Worm (Caenorhabditis elegans) whole organism, late embryonic: ENCODE results near the gene clec-227.

ENCODE experiments used
- C38D4.7 ChIP-seq: fragments of 200-800 bp; sonication (Bioruptor generic); optimal IDR thresholded peaks from 2 replicates; lab custom pipeline; 2018; ENCODE audit warnings: mild to moderate bottlenecking, missing genetic modification characterization, moderate library complexity, missing compliant biosample characterization
- K02D7.2 ChIP-seq: sonication (generic microtip); optimal IDR thresholded peaks from 2 replicates; lab custom pipeline; 2017; ENCODE audit warnings: mild to moderate bottlenecking, missing genetic modification characterization, missing compliant biosample characterization
- T23F11.4 ChIP-seq: fragments of 200-800 bp; sonication (Bioruptor generic); optimal IDR thresholded peaks from 2 replicates; lab custom pipeline; 2018; ENCODE audit warnings: mild to moderate bottlenecking, missing genetic modification characterization, missing compliant biosample characterization
- Y22D7AL.16 ChIP-seq: sonication (generic microtip); optimal IDR thresholded peaks from 2 replicates; lab custom pipeline; 2016; ENCODE audit warnings: missing genetic modification characterization, missing compliant biosample characterization
- ama-1 ChIP-seq: fragments of 150-350 bp; optimal IDR thresholded peaks from 2 replicates; lab custom pipeline; 2014
- ceh-14 ChIP-seq: sonication (generic microtip); optimal IDR thresholded peaks from 2 replicates; lab custom pipeline; 2016; ENCODE audit warnings: missing genotype, missing genetic modification characterization, missing compliant biosample characterization
- ceh-18 ChIP-seq: sonication (generic microtip); optimal IDR thresholded peaks from 2 replicates; lab custom pipeline; 2016; ENCODE audit warnings: missing genetic modification characterization, missing compliant biosample characterization
- ceh-2 ChIP-seq: sonication (generic microtip); optimal IDR thresholded peaks from 2 replicates; lab custom pipeline; 2016; ENCODE audit warnings: missing genotype, missing genetic modification characterization, missing compliant biosample characterization
- ceh-22 ChIP-seq: sonication (generic microtip); optimal IDR thresholded peaks from 2 replicates; lab custom pipeline; 2017; ENCODE audit warnings: missing biosample characterization, missing genetic modification characterization
- ceh-30 ChIP-seq: fragments of 150-350 bp; optimal IDR thresholded peaks from 2 replicates; lab custom pipeline; 2014; ENCODE audit warnings: missing biosample characterization, missing genetic modification characterization
- ceh-31 ChIP-seq: sonication (generic microtip); optimal IDR thresholded peaks from 2 replicates; lab custom pipeline; 2016; ENCODE audit warnings: missing genetic modification characterization, missing compliant biosample characterization
- ceh-34 ChIP-seq: sonication (generic microtip); optimal IDR thresholded peaks from 2 replicates; lab custom pipeline; 2016; ENCODE audit warnings: mild to moderate bottlenecking, missing genetic modification characterization, missing compliant biosample characterization
- ceh-45 ChIP-seq: fragments of 200-800 bp; sonication (Bioruptor generic); IDR thresholded peaks from 2 replicates; pipeline ENCODE4 v1.3.6; 2022; ENCODE audit warnings: missing genetic modification reagents, missing genetic modification characterization, missing compliant biosample characterization
- ceh-6 ChIP-seq: fragments of 200-800 bp; sonication (Bioruptor generic); optimal IDR thresholded peaks from 2 replicates; lab custom pipeline; 2018; ENCODE audit warnings: mild to moderate bottlenecking, missing genetic modification characterization, missing compliant biosample characterization
- che-1 ChIP-seq: sonication (generic microtip); optimal IDR thresholded peaks from 2 replicates; lab custom pipeline; 2016; ENCODE audit warnings: mild to moderate bottlenecking, missing genetic modification characterization, missing compliant biosample characterization
- dmd-4 ChIP-seq: sonication (generic microtip); optimal IDR thresholded peaks from 2 replicates; lab custom pipeline; 2016; ENCODE audit warnings: borderline replicate concordance, missing genetic modification characterization, missing compliant biosample characterization
- dve-1 ChIP-seq: sonication (generic microtip); optimal IDR thresholded peaks from 2 replicates; lab custom pipeline; 2017; ENCODE audit warnings: antibody characterized with exemption, mild to moderate bottlenecking, missing genetic modification characterization, missing compliant biosample characterization
- hlh-15 ChIP-seq: sonication (generic microtip); optimal IDR thresholded peaks from 2 replicates; lab custom pipeline; 2016; ENCODE audit warnings: missing genetic modification characterization, missing compliant biosample characterization
- hlh-30 ChIP-seq: sonication (generic microtip); optimal IDR thresholded peaks from 2 replicates; lab custom pipeline; 2017; ENCODE audit warnings: antibody characterized with exemption, missing genetic modification characterization, missing compliant biosample characterization; ENCODE audit not compliant: insufficient read depth
- lin-11 ChIP-seq: fragments of 200-800 bp; sonication (Bioruptor generic); optimal IDR thresholded peaks from 2 replicates; lab custom pipeline; 2018; ENCODE audit warnings: mild to moderate bottlenecking, missing genetic modification characterization, missing compliant biosample characterization
- nfya-1 ChIP-seq: sonication (generic microtip); optimal IDR thresholded peaks from 2 replicates; lab custom pipeline; 2017; ENCODE audit warnings: missing genetic modification characterization, mild to moderate bottlenecking, missing compliant biosample characterization, antibody characterized with exemption, moderate library complexity
- nhr-11 ChIP-seq: fragments of 150-350 bp; optimal IDR thresholded peaks from 2 replicates; lab custom pipeline; 2014; ENCODE audit warnings: missing biosample characterization, missing genetic modification characterization
- nhr-232 ChIP-seq: sonication (generic microtip); optimal IDR thresholded peaks from 2 replicates; lab custom pipeline; 2016; ENCODE audit warnings: missing genetic modification characterization, missing compliant biosample characterization
- npax-4 ChIP-seq: sonication (generic microtip); optimal IDR thresholded peaks from 2 replicates; lab custom pipeline; 2016; ENCODE audit warnings: missing genetic modification characterization, missing compliant biosample characterization
- odd-2 ChIP-seq: sonication (generic microtip); optimal IDR thresholded peaks from 2 replicates; lab custom pipeline; 2017; ENCODE audit warnings: antibody characterized with exemption, mild to moderate bottlenecking, missing genetic modification characterization, missing compliant biosample characterization
- pax-1 ChIP-seq: fragments of 150-350 bp; optimal IDR thresholded peaks from 2 replicates; lab custom pipeline; 2014; ENCODE audit warnings: missing biosample characterization, missing genetic modification characterization
- pha-2 ChIP-seq: sonication (generic microtip); optimal IDR thresholded peaks from 2 replicates; lab custom pipeline; 2017; ENCODE audit warnings: mild to moderate bottlenecking, missing genetic modification characterization, missing compliant biosample characterization
- pha-4 ChIP-seq: fragments of 150-350 bp; optimal IDR thresholded peaks from 2 replicates; lab custom pipeline; 2018; ENCODE audit warnings: missing biosample characterization, missing genetic modification reagents, missing genetic modification characterization
- ref-2 ChIP-seq: sonication (generic microtip); optimal IDR thresholded peaks from 2 replicates; lab custom pipeline; 2016; ENCODE audit warnings: missing genetic modification characterization, missing compliant biosample characterization
- rnt-1 ChIP-seq: sonication (generic microtip); optimal IDR thresholded peaks from 2 replicates; lab custom pipeline; 2016; ENCODE audit warnings: missing genetic modification characterization, missing compliant biosample characterization
- sox-2 ChIP-seq: fragments of 200-800 bp; sonication (Bioruptor generic); IDR thresholded peaks from 2 replicates; pipeline ENCODE4 v1.3.6; 2022; ENCODE audit warnings: missing genetic modification reagents, missing genetic modification characterization, missing compliant biosample characterization
- tbx-2 ChIP-seq: sonication (generic microtip); optimal IDR thresholded peaks from 2 replicates; lab custom pipeline; 2016; ENCODE audit warnings: missing genetic modification characterization, missing compliant biosample characterization
- ttx-3 ChIP-seq: sonication (generic microtip); optimal IDR thresholded peaks from 2 replicates; lab custom pipeline; 2016; ENCODE audit warnings: missing genetic modification reagents, missing genetic modification characterization, missing compliant biosample characterization
- unc-3 ChIP-seq, 2 experiments: fragments of 200-800 bp in 1 of 2; sonication (Bioruptor generic) in 1 of 2; sonication (generic microtip) in 1 of 2; conservative IDR thresholded peaks in 1 of 2; optimal IDR thresholded peaks in 1 of 2; 2 replicates each; pipeline versions ENCODE4 v1.3.6 to Lab custom; 2016 to 2022; ENCODE audit warnings: missing compliant biosample characterization in 2 of 2, missing genetic modification characterization in 2 of 2, missing genetic modification reagents in 1 of 2
- unc-42 ChIP-seq: sonication (generic microtip); optimal IDR thresholded peaks from 2 replicates; lab custom pipeline; 2016; ENCODE audit warnings: missing genotype, missing genetic modification characterization, missing compliant biosample characterization
- unc-55 ChIP-seq: sonication (generic microtip); optimal IDR thresholded peaks from 2 replicates; lab custom pipeline; 2017; ENCODE audit warnings: missing biosample characterization, missing genetic modification reagents, missing genetic modification characterization
- zip-5 ChIP-seq: sonication (generic microtip); optimal IDR thresholded peaks from 2 replicates; lab custom pipeline; 2016; ENCODE audit warnings: missing genetic modification characterization, missing compliant biosample characterization

clec-227 gene

ce11 chrV:14491097-14491496, 18.8 kb downstream of the clec-227 start (continued):
- TF ChIP-seq sox-2 (GFP tag; lab: Robert Waterston, UW) (no peak), nhr-11 (tag; lab: Kevin White, UChicago) (no peak), unc-55 (GFP tag; lab: Kevin White, UChicago) (no peak), C38D4.7 (GFP tag; lab: Kevin White, UChicago) (no peak), T23F11.4 (no peak), rnt-1 (no peak), hlh-15 (tag; lab: Kevin White, UChicago) (no peak), ceh-45 (GFP tag; lab: Robert Waterston, UW) (no peak), ama-1 (lab: Kevin White, UChicago) (no peak), ceh-18 (tag; lab: Kevin White, UChicago) (no peak), ceh-31 (tag; lab: Kevin White, UChicago) (peak; percentile 24), ceh-14 (peak; percentile 35)

ce11 chrV:14493665-14494064, 21.3 kb downstream of the clec-227 start:
- TF ChIP-seq nfya-1 (tag; lab: Kevin White, UChicago) (peak; percentile 84), sox-2 (GFP tag; lab: Robert Waterston, UW) (no peak)

- TF ChIP-seq npax-4 (tag; lab: Kevin White, UChicago) (no peak), che-1 (no peak), ceh-30 (tag; lab: Kevin White, UChicago) (no peak), Y22D7AL.16 (tag; lab: Kevin White, UChicago) (no peak), dve-1 (tag; lab: Kevin White, UChicago) (no peak), nhr-232 (tag; lab: Kevin White, UChicago) (no peak), hlh-15 (tag; lab: Kevin White, UChicago) (no peak), dmd-4 (no peak)
These were observed 23.2 kb downstream of the clec-227 start for ce11 chrV:14495493-14495892.

ce11 chrV:14496446-14496845, 24.1 kb downstream of the clec-227 start:
- TF ChIP-seq odd-2: no peak
- peak; percentile 74 for TF ChIP-seq unc-42 (tag; lab: Kevin White, UChicago)
- no peak for TF ChIP-seq pha-4 (tag; lab: Kevin White, UChicago)
- peak; percentile 20 for TF ChIP-seq ceh-31 (tag; lab: Kevin White, UChicago)
- no peak for TF ChIP-seq ceh-2
- TF ChIP-seq tbx-2 (tag; lab: Kevin White, UChicago): no peak
- no peak for TF ChIP-seq unc-3 (GFP tag; conservative IDR thresholded peaks at IDR 0.05; lab: Robert Waterston, UW)
- no peak for TF ChIP-seq unc-3 (tag; optimal IDR thresholded peaks at IDR 0.05; lab: Kevin White, UChicago)
- TF ChIP-seq ceh-30 (tag; lab: Kevin White, UChicago): no peak
- TF ChIP-seq hlh-15 (tag; lab: Kevin White, UChicago): no peak
- TF ChIP-seq ref-2: no peak
- no peak for TF ChIP-seq hlh-30
- TF ChIP-seq pax-1 (tag; lab: Kevin White, UChicago): no peak
- no peak for TF ChIP-seq nhr-232 (tag; lab: Kevin White, UChicago)
- TF ChIP-seq ceh-22 (tag; lab: Kevin White, UChicago): no peak
- TF ChIP-seq zip-5: no peak
- TF ChIP-seq ceh-34 (tag; lab: Kevin White, UChicago): no peak
- TF ChIP-seq dmd-4: no peak
- no peak for TF ChIP-seq sox-2 (GFP tag; lab: Robert Waterston, UW)
- no peak for TF ChIP-seq ceh-18 (tag; lab: Kevin White, UChicago)
- TF ChIP-seq K02D7.2 (tag; lab: Kevin White, UChicago): no peak
- TF ChIP-seq ceh-6 (GFP tag; lab: Kevin White, UChicago): peak; percentile 40
- TF ChIP-seq lin-11 (tag; lab: Kevin White, UChicago): no peak
- no peak for TF ChIP-seq npax-4 (tag; lab: Kevin White, UChicago)
- no peak for TF ChIP-seq pha-2 (tag; lab: Kevin White, UChicago)
- TF ChIP-seq ttx-3 (tag; lab: Kevin White, UChicago): no peak
